Worm (Caenorhabditis elegans) whole organism, L3 larva: ENCODE results near the gene aip-1.

Source experiments
- ZK546.5 ChIP-seq: sonication (generic microtip); optimal IDR thresholded peaks from 2 replicates; lab custom pipeline; 2017; ENCODE audit warnings: missing biosample characterization, missing genetic modification characterization
- ztf-11 ChIP-seq: fragments of 150-350 bp; optimal IDR thresholded peaks from 2 replicates; lab custom pipeline; 2014; ENCODE audit warnings: missing biosample characterization, missing genetic modification characterization

ce11 chrV:14033649-14034048 is 21.5 kb downstream of the aip-1 start, which contains the start of gene ins-10:
- TF ChIP-seq ztf-11 (no peak), ZK546.5 (no peak)
